Fruit fly (Drosophila melanogaster) whole organism, prepupa: ENCODE results near the gene CG17919.

ENCODE experiments used
- CG11762 ChIP-seq: fragments of 200-800 bp; sonication (Bioruptor generic); optimal IDR thresholded peaks from 3 replicates; lab custom pipeline; 2016; ENCODE audit warnings: missing biosample characterization, missing genetic modification characterization; ENCODE audit not compliant: insufficient read depth
- CG6808 ChIP-seq: fragments of 200-800 bp; sonication (Bioruptor generic); optimal IDR thresholded peaks from 3 replicates; lab custom pipeline; 2017; ENCODE audit warnings: missing biosample characterization, missing genetic modification characterization, mild to moderate bottlenecking, moderate library complexity, missing genetic modification reagents
- CG7368 ChIP-seq: fragments of 200-800 bp; sonication (Bioruptor generic); optimal IDR thresholded peaks from 3 replicates; lab custom pipeline; 2016; ENCODE audit warnings: missing biosample characterization, missing genetic modification characterization
- CG8632 ChIP-seq: fragments of 200-800 bp; sonication (Bioruptor generic); optimal IDR thresholded peaks from 3 replicates; lab custom pipeline; 2016; ENCODE audit warnings: missing biosample characterization, missing genetic modification characterization
- CG9139 ChIP-seq: fragments of 200-800 bp; sonication (Bioruptor generic); optimal IDR thresholded peaks from 3 replicates; lab custom pipeline; 2017; ENCODE audit warnings: missing biosample characterization, mild to moderate bottlenecking, missing genetic modification characterization
- Ets96B ChIP-seq: fragments of 200-800 bp; optimal IDR thresholded peaks from 2 replicates; lab custom pipeline; 2019; ENCODE audit warnings: missing biosample characterization, mild to moderate bottlenecking, missing genetic modification characterization, moderate library complexity
- Hr4 ChIP-seq: fragments of 200-800 bp; sonication (Bioruptor generic); optimal IDR thresholded peaks from 3 replicates; lab custom pipeline; 2016; ENCODE audit warnings: missing biosample characterization, missing genetic modification characterization
- dsx ChIP-seq: fragments of 200-800 bp; optimal IDR thresholded peaks from 3 replicates; lab custom pipeline; 2019; ENCODE audit warnings: missing biosample characterization, mild to moderate bottlenecking, missing genetic modification characterization, moderate library complexity; ENCODE audit not compliant: poor library complexity, severe bottlenecking
- fd59A ChIP-seq: fragments of 200-800 bp; sonication (Bioruptor generic); optimal IDR thresholded peaks from 2 replicates; lab custom pipeline; 2017; ENCODE audit warnings: missing biosample characterization, mild to moderate bottlenecking, missing genetic modification characterization, missing genetic modification reagents
- ss ChIP-seq, 2 experiments: fragments of 200-800 bp; sonication (Bioruptor generic); optimal IDR thresholded peaks; 2 replicates in 1 of 2; 3 replicates in 1 of 2; lab custom pipeline; 2017 to 2018; ENCODE audit warnings: mild to moderate bottlenecking in 2 of 2, missing biosample characterization in 2 of 2, missing genetic modification characterization in 2 of 2, moderate library complexity in 1 of 2

- no peak for TF ChIP-seq dsx (GFP tag; lab: Kevin White, UChicago)
- no peak for TF ChIP-seq CG9139 (GFP tag; lab: Kevin White, UChicago)
- TF ChIP-seq CG11762: no peak
- no peak for TF ChIP-seq ss (GFP tag; optimal IDR thresholded peaks at IDR 0.05; lab: Kevin White, UChicago)
- no peak for TF ChIP-seq Hr4 (GFP tag; lab: Kevin White, UChicago)
- no peak for TF ChIP-seq CG6808
- no peak for TF ChIP-seq CG8632
- no peak for TF ChIP-seq CG7368 (GFP tag; lab: Kevin White, UChicago)
- TF ChIP-seq fd59A (GFP tag; lab: Kevin White, UChicago): no peak
- TF ChIP-seq Ets96B (tag; lab: Kevin White, UChicago): no peak
Measured at dm6 chr3R:6381784-6382183, 38.0 kb downstream of the CG17919 start.
